Worm (Caenorhabditis elegans) whole organism, young adult: ENCODE results near the gene H10D18.1.

Experiments used
- B0336.3 ChIP-seq: fragments of 200-800 bp; sonication (Bioruptor generic); IDR thresholded peaks from 2 replicates; pipeline ENCODE4 v1.3.6; 2022; ENCODE audit warnings: missing genetic modification characterization, missing compliant biosample characterization
- F39B2.1 ChIP-seq: fragments of 200-800 bp; sonication (Bioruptor generic); IDR thresholded peaks from 2 replicates; pipeline ENCODE4 v1.3.6; 2022; ENCODE audit warnings: missing genetic modification reagents, missing genetic modification characterization, missing compliant biosample characterization
- F49E8.2 ChIP-seq: sonication (generic microtip); optimal IDR thresholded peaks from 3 replicates; lab custom pipeline; 2017; ENCODE audit warnings: missing genetic modification characterization, mild to moderate bottlenecking, missing compliant biosample characterization, antibody characterized with exemption, moderate library complexity; ENCODE audit not compliant: insufficient read depth
- K11D2.4 ChIP-seq: fragments of 200-800 bp; sonication (Bioruptor generic); IDR thresholded peaks from 2 replicates; pipeline ENCODE4 v1.3.6; 2022; ENCODE audit warnings: missing genetic modification reagents, missing genetic modification characterization, missing compliant biosample characterization
- Y53F4B.3 ChIP-seq: fragments of 200-800 bp; sonication (Bioruptor generic); IDR thresholded peaks from 2 replicates; pipeline ENCODE4 v1.3.6; 2022; ENCODE audit warnings: missing genetic modification reagents, missing genetic modification characterization, missing compliant biosample characterization
- Y67H2A.10 ChIP-seq: fragments of 200-800 bp; sonication (Bioruptor generic); conservative IDR thresholded peaks from 2 replicates; pipeline ENCODE4 v1.3.6; 2022; ENCODE audit warnings: missing genetic modification reagents, missing genetic modification characterization, missing compliant biosample characterization
- Y79H2A.3 ChIP-seq: fragments of 200-800 bp; sonication (Bioruptor generic); conservative IDR thresholded peaks from 2 replicates; pipeline ENCODE4 v1.3.6; 2022; ENCODE audit warnings: missing genetic modification reagents, missing genetic modification characterization, missing compliant biosample characterization
- aptf-2 ChIP-seq: fragments of 200-800 bp; sonication (Bioruptor generic); conservative IDR thresholded peaks from 2 replicates; pipeline ENCODE4 v1.3.6; 2022; ENCODE audit warnings: missing genetic modification reagents, missing genetic modification characterization, missing compliant biosample characterization
- athp-1 ChIP-seq: sonication (generic microtip); optimal IDR thresholded peaks from 2 replicates; lab custom pipeline; 2017; ENCODE audit warnings: mild to moderate bottlenecking, missing genetic modification characterization, missing compliant biosample characterization
- attf-6 ChIP-seq: fragments of 200-800 bp; sonication (Bioruptor generic); IDR thresholded peaks from 2 replicates; pipeline ENCODE4 v1.3.6; 2022; ENCODE audit warnings: missing genetic modification reagents, missing genetic modification characterization, missing compliant biosample characterization
- bed-1 ChIP-seq: fragments of 200-800 bp; sonication (Bioruptor generic); IDR thresholded peaks from 2 replicates; pipeline ENCODE4 v1.3.6; 2022; ENCODE audit warnings: missing genetic modification reagents, missing genetic modification characterization, missing compliant biosample characterization
- ccch-3 ChIP-seq: fragments of 200-800 bp; sonication (Bioruptor generic); optimal IDR thresholded peaks from 2 replicates; lab custom pipeline; 2018; ENCODE audit warnings: mild to moderate bottlenecking, missing genetic modification characterization, missing compliant biosample characterization
- ceh-40 ChIP-seq: fragments of 200-800 bp; sonication (Bioruptor generic); IDR thresholded peaks from 2 replicates; pipeline ENCODE4 v1.3.6; 2022; ENCODE audit warnings: missing genetic modification characterization, missing compliant biosample characterization
- ceh-58 ChIP-seq: fragments of 200-800 bp; sonication (Bioruptor generic); IDR thresholded peaks from 2 replicates; pipeline ENCODE4 v1.3.6; 2022; ENCODE audit warnings: missing genetic modification characterization, missing compliant biosample characterization
- ceh-79 ChIP-seq: sonication (generic microtip); optimal IDR thresholded peaks from 2 replicates; lab custom pipeline; 2017; ENCODE audit warnings: mild to moderate bottlenecking, missing genetic modification characterization, missing compliant biosample characterization
- dpff-1 ChIP-seq: sonication (generic microtip); optimal IDR thresholded peaks from 2 replicates; lab custom pipeline; 2017; ENCODE audit warnings: mild to moderate bottlenecking, missing genetic modification characterization, missing compliant biosample characterization
- egl-44 ChIP-seq: fragments of 200-800 bp; sonication (Bioruptor generic); IDR thresholded peaks from 2 replicates; pipeline ENCODE4 v1.3.6; 2022; ENCODE audit warnings: missing genetic modification reagents, missing genetic modification characterization, missing compliant biosample characterization
- gei-17 ChIP-seq: fragments of 200-800 bp; sonication (Bioruptor generic); optimal IDR thresholded peaks from 2 replicates; lab custom pipeline; 2018; ENCODE audit warnings: mild to moderate bottlenecking, missing genetic modification characterization, missing compliant biosample characterization
- hlh-12 ChIP-seq: sonication (generic microtip); optimal IDR thresholded peaks from 2 replicates; lab custom pipeline; 2016; ENCODE audit warnings: missing genetic modification characterization, missing compliant biosample characterization
- hlh-26 ChIP-seq: fragments of 200-800 bp; sonication (Bioruptor generic); conservative IDR thresholded peaks from 2 replicates; pipeline ENCODE4 v1.3.6; 2022; ENCODE audit warnings: missing genetic modification reagents, missing genetic modification characterization, missing compliant biosample characterization
- lag-1 ChIP-seq: fragments of 200-800 bp; sonication (Bioruptor generic); IDR thresholded peaks from 2 replicates; pipeline ENCODE4 v1.3.6; 2022; ENCODE audit warnings: missing genetic modification reagents, missing genetic modification characterization, missing compliant biosample characterization
- let-526 ChIP-seq: fragments of 200-800 bp; sonication (Bioruptor generic); IDR thresholded peaks from 2 replicates; pipeline ENCODE4 v1.3.6; 2022; ENCODE audit warnings: missing genetic modification reagents, missing genetic modification characterization, missing compliant biosample characterization
- lin-54 ChIP-seq: fragments of 200-800 bp; sonication (Bioruptor generic); optimal IDR thresholded peaks from 2 replicates; lab custom pipeline; 2018; ENCODE audit warnings: mild to moderate bottlenecking, missing genetic modification characterization, missing compliant biosample characterization
- lsl-1 ChIP-seq: fragments of 200-800 bp; sonication (Bioruptor generic); optimal IDR thresholded peaks from 2 replicates; lab custom pipeline; 2018; ENCODE audit warnings: mild to moderate bottlenecking, missing genetic modification characterization, moderate library complexity, missing compliant biosample characterization
- lsy-27 ChIP-seq: sonication (generic microtip); optimal IDR thresholded peaks from 2 replicates; lab custom pipeline; 2017; ENCODE audit warnings: missing genetic modification characterization, mild to moderate bottlenecking, missing compliant biosample characterization, antibody characterized with exemption, missing genotype, borderline replicate concordance; ENCODE audit not compliant: insufficient read depth
- madf-10 ChIP-seq: sonication (generic microtip); optimal IDR thresholded peaks from 2 replicates; lab custom pipeline; 2016; ENCODE audit warnings: mild to moderate bottlenecking, missing genetic modification characterization, missing compliant biosample characterization
- mcd-1 ChIP-seq: fragments of 200-800 bp; sonication (Bioruptor generic); IDR thresholded peaks from 2 replicates; pipeline ENCODE4 v1.3.6; 2022; ENCODE audit warnings: missing genetic modification reagents, missing genetic modification characterization, missing compliant biosample characterization
- nhr-120 ChIP-seq: fragments of 200-800 bp; sonication (Bioruptor generic); IDR thresholded peaks from 2 replicates; pipeline ENCODE4 v1.3.6; 2022; ENCODE audit warnings: missing genetic modification characterization, missing compliant biosample characterization
- nhr-27 ChIP-seq: fragments of 200-800 bp; sonication (Bioruptor generic); optimal IDR thresholded peaks from 2 replicates; lab custom pipeline; 2018; ENCODE audit warnings: mild to moderate bottlenecking, missing genetic modification characterization, moderate library complexity, missing compliant biosample characterization
- nhr-80 ChIP-seq: sonication (generic microtip); optimal IDR thresholded peaks from 2 replicates; lab custom pipeline; 2016; ENCODE audit warnings: missing genetic modification characterization, missing compliant biosample characterization
- nhr-90 ChIP-seq: sonication (generic microtip); optimal IDR thresholded peaks from 2 replicates; lab custom pipeline; 2016; ENCODE audit warnings: missing genotype, mild to moderate bottlenecking, missing genetic modification characterization, missing compliant biosample characterization
- pbrm-1 ChIP-seq: fragments of 200-800 bp; sonication (Bioruptor generic); IDR thresholded peaks from 2 replicates; pipeline ENCODE4 v1.3.6; 2022; ENCODE audit warnings: missing genetic modification reagents, missing genetic modification characterization, missing compliant biosample characterization
- sea-2 ChIP-seq: fragments of 200-800 bp; sonication (Bioruptor generic); IDR thresholded peaks from 2 replicates; pipeline ENCODE4 v1.3.6; 2022; ENCODE audit warnings: missing genetic modification characterization, missing compliant biosample characterization
- sptf-2 ChIP-seq: fragments of 200-800 bp; sonication (Bioruptor generic); optimal IDR thresholded peaks from 2 replicates; lab custom pipeline; 2018; ENCODE audit warnings: mild to moderate bottlenecking, missing genetic modification characterization, missing compliant biosample characterization
- tbp1 ChIP-seq: fragments of 200-800 bp; sonication (Bioruptor generic); optimal IDR thresholded peaks from 2 replicates; lab custom pipeline; 2018; ENCODE audit warnings: mild to moderate bottlenecking, missing genetic modification characterization, missing compliant biosample characterization
- unc-130 ChIP-seq: sonication (generic microtip); optimal IDR thresholded peaks from 2 replicates; lab custom pipeline; 2016; ENCODE audit warnings: missing genetic modification reagents, missing genetic modification characterization, missing compliant biosample characterization
- xnd-1 ChIP-seq: sonication (generic microtip); optimal IDR thresholded peaks from 2 replicates; lab custom pipeline; 2016; ENCODE audit warnings: missing genotype, missing genetic modification reagents, missing genetic modification characterization, missing compliant biosample characterization
- ztf-18 ChIP-seq: sonication (generic microtip); optimal IDR thresholded peaks from 2 replicates; lab custom pipeline; 2016; ENCODE audit warnings: missing genotype, mild to moderate bottlenecking, missing genetic modification characterization, missing compliant biosample characterization
- ztf-25 ChIP-seq: fragments of 200-800 bp; sonication (Bioruptor generic); IDR thresholded peaks from 2 replicates; pipeline ENCODE4 v1.3.6; 2022; ENCODE audit warnings: missing genetic modification reagents, missing genetic modification characterization, missing compliant biosample characterization
- ztf-26 ChIP-seq: sonication (generic microtip); optimal IDR thresholded peaks from 2 replicates; lab custom pipeline; 2017; ENCODE audit warnings: missing genetic modification characterization, missing compliant biosample characterization

H10D18.1 gene

ce11 chrV:3805499-3805898, 9.5 kb upstream of the H10D18.1 start, which contains the start of gene R08F11.4:
R08F11.4 (minus strand) TSS chrV:3805527.
- TF ChIP-seq tbp1 (no peak), mcd-1 (GFP tag; lab: Robert Waterston, UW) (no peak), lsl-1 (GFP tag; lab: Kevin White, UChicago) (no peak), sptf-2 (GFP tag; lab: Kevin White, UChicago) (no peak), ztf-25 (GFP tag; lab: Robert Waterston, UW) (no peak)

- TF ChIP-seq K11D2.4 (GFP tag; lab: Robert Waterston, UW) (no peak), F49E8.2 (tag; lab: Kevin White, UChicago) (no peak), ceh-58 (GFP tag; lab: Robert Waterston, UW) (no peak), let-526 (no peak), ztf-26 (tag; lab: Kevin White, UChicago) (no peak), lsy-27 (no peak), nhr-80 (tag; lab: Kevin White, UChicago) (no peak), ztf-18 (tag; lab: Kevin White, UChicago) (no peak), dpff-1 (tag; lab: Kevin White, UChicago) (no peak), madf-10 (tag; lab: Kevin White, UChicago) (no peak)
- TF ChIP-seq, all 124 proteins: peak for 0
Measured at ce11 chrV:3805961-3806360, 9.1 kb upstream of the H10D18.1 start, which contains the start of gene srw-7. srw-7 (plus strand) TSS chrV:3806261.

DNA sequence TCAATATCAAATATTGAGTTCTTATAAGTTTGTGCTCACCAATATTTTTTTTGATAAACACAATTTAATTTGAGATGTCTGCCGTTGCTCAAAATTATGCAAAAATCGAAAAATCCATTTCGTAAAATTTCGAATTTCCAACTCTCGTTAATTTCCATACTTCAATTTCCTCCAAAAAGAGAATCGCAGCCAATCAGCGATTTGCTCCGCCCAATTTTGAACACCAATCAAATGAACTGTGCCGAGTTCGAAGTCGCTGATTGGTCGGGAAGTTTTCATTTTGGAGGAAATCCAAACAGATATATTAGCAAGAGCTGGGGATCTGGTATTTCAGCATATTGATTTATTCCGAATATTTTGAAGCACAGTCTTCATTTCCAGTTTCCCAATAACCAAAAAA, 7.2 kb upstream of the H10D18.1 start:
- TF ChIP-seq nhr-120 (GFP tag; lab: Robert Waterston, UW) (no peak), ceh-40 (GFP tag; lab: Robert Waterston, UW) (no peak), unc-130 (GFP tag; lab: Kevin White, UChicago) (no peak), hlh-26 (no peak), bed-1 (GFP tag; lab: Robert Waterston, UW) (no peak)

- TF ChIP-seq Y79H2A.3 (GFP tag; lab: Robert Waterston, UW) = no peak
- no peak for TF ChIP-seq attf-6 (GFP tag; lab: Robert Waterston, UW)
- no peak for TF ChIP-seq ccch-3 (GFP tag; lab: Kevin White, UChicago)
- no peak for TF ChIP-seq Y67H2A.10 (GFP tag; lab: Robert Waterston, UW)
- no peak for TF ChIP-seq hlh-12 (tag; lab: Kevin White, UChicago)
- TF ChIP-seq gei-17 (GFP tag; lab: Kevin White, UChicago) = no peak
- no peak for TF ChIP-seq ceh-79 (tag; lab: Kevin White, UChicago)
- no peak for TF ChIP-seq nhr-90
- no peak for TF ChIP-seq nhr-27 (tag; lab: Kevin White, UChicago)
- no peak for TF ChIP-seq F39B2.1 (GFP tag; lab: Robert Waterston, UW)
- TF ChIP-seq lin-54 (GFP tag; lab: Kevin White, UChicago) = no peak
- TF ChIP-seq, all 124 proteins: peak for 0
Measured at ce11 chrV:3808336-3808735, 6.7 kb upstream of the H10D18.1 start, which contains the start of gene srw-6. srw-6 (plus strand) TSS chrV:3808636.

DNA sequence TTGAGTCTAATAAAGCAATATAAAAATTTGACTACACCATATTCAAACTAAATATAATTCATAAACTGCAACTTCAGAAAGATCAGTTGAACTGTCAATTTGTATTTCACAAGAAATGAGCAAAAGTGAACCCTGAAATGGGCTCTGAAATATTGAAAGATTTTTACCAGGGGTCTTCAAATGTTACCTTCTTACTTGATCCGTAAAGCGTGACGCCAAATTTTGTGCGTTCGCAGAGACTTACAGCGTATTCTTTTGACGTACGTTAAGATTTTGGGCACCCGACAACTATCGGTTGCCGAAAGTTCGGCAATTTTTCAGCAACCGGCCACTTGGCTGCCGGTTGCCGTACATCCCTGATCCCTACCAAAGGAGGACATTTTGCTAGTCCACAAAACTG, 5.0 kb upstream of the H10D18.1 start:
- TF ChIP-seq xnd-1 (tag; lab: Kevin White, UChicago) (no peak), Y53F4B.3 (no peak), egl-44 (GFP tag; lab: Robert Waterston, UW) (no peak), pbrm-1 (GFP tag; lab: Robert Waterston, UW) (no peak), aptf-2 (GFP tag; lab: Robert Waterston, UW) (no peak), athp-1 (no peak), lag-1 (GFP tag; lab: Robert Waterston, UW) (no peak), B0336.3 (no peak), sea-2 (GFP tag; lab: Robert Waterston, UW) (no peak)
